Worm (Caenorhabditis elegans): ENCODE measurements around the gene F17E9.4.

Gene F17E9.4

DNA sequence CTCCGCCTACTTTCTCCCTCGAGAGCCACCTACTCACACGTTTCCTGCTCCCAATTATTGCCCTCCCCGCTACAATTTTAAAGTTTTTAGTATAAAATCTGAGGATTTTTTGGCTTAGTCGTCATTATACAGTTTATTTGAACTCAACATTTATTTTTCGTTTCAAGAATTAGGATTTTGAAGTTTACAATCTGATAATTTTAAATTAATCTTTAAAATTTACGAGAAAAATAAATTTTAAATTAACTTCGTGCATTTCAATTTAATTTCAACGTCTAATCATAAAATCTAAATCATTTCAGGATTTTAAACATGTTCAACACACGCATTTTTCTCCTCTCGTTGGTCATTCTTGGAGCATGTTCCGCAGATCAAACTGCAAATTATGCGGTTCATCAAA, 19.3 kb upstream of the F17E9.4 start, which contains the start of gene F35H10.2:
F35H10.2 (plus strand) TSS at position 301 of the 400 bp plus-strand sequence.
- TF ChIP-seq mab-5 (tag; optimal IDR thresholded peaks at IDR 0.05) (no peak), elt-1 (tag; optimal IDR thresholded peaks at IDR 0.05; ENCODE audit: borderline replicate concordance, insufficient read depth) (no peak), unc-39 (tag; optimal IDR thresholded peaks at IDR 0.05) (no peak), pha-4 (tag; optimal IDR thresholded peaks at IDR 0.05) (no peak), lin-13 (tag; optimal IDR thresholded peaks at IDR 0.05) (no peak)

DNA sequence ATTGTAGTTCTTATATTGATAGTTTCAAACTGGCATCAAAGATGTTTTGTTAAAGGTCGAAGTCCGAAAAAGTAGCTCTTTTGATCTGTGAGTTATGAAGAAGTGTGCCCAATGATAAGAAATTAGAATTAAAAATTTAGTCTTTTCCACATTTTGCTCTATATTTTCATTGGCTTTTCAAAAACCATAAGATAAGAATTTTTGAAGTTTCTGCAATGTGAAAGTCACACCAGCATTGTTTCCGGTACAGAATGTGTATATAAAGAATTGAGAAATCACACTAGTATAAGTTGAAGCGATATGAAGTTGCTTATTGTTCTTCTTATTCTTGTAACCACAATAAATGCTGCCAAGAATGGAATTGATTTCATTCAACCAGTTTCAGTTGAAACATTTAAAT, 15.6 kb upstream of the F17E9.4 start, which contains the start of gene lys-10:
lys-10 (plus strand) TSS at position 301 of the 400 bp plus-strand sequence.
- TF ChIP-seq nhr-76 (tag; optimal IDR thresholded peaks at IDR 0.05) (no peak), sptf-1 (tag; optimal IDR thresholded peaks at IDR 0.05) (no peak), nhr-237 (tag; optimal IDR thresholded peaks at IDR 0.05) (no peak), ztf-11 (tag; optimal IDR thresholded peaks at IDR 0.05) (no peak), drap-1 (GFP tag; optimal IDR thresholded peaks at IDR 0.05) (no peak), lsy-2 (tag; optimal IDR thresholded peaks at IDR 0.05) (no peak), hlh-1 (tag; optimal IDR thresholded peaks at IDR 0.05) (no peak), lin-32 (GFP tag; optimal IDR thresholded peaks at IDR 0.05) (no peak), blmp-1 (tag; optimal IDR thresholded peaks at IDR 0.05) (no peak), nhr-12 (tag; optimal IDR thresholded peaks at IDR 0.05) (no peak), lin-13 (tag; optimal IDR thresholded peaks at IDR 0.05) (no peak), bed-3 (GFP tag; optimal IDR thresholded peaks at IDR 0.05) (no peak), unc-120 (tag; optimal IDR thresholded peaks at IDR 0.05; ENCODE audit: poor library complexity, severe bottlenecking) (no peak), ham-2 (GFP tag; optimal IDR thresholded peaks at IDR 0.05) (no peak), pha-4 (tag; optimal IDR thresholded peaks at IDR 0.05) (no peak), ceh-83 (GFP tag; optimal IDR thresholded peaks at IDR 0.05) (no peak), sem-2 (GFP tag; optimal IDR thresholded peaks at IDR 0.05) (no peak), ces-1 (GFP tag; optimal IDR thresholded peaks at IDR 0.05) (no peak), mls-2 (tag; optimal IDR thresholded peaks at IDR 0.05) (no peak), unc-39 (tag; optimal IDR thresholded peaks at IDR 0.05) (no peak)

DNA sequence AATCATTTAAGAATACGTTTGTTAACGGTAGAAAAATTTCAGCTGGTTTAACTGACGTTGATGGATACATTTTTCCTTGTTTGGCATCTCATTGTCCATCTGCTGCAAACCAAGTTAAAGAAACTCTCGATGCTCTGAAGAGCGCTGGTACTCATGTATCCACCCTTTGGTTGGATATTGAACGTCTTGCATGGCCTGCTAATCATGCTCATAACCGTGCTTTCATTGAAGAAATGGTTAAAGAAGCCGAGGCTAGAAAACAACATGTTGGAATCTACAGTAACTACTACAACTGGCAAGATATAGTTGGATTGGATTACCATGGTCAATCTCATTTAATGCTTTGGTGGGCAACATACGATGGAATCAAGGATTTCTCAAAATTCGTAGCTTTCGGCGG, 15.1 kb upstream of the F17E9.4 start:
- TF ChIP-seq ceh-43 (GFP tag; optimal IDR thresholded peaks at IDR 0.05) (no peak), bed-3 (GFP tag; optimal IDR thresholded peaks at IDR 0.05) (no peak), tbx-8 (GFP tag; optimal IDR thresholded peaks at IDR 0.05) (no peak), M03D4.4 (tag; optimal IDR thresholded peaks at IDR 0.05) (no peak), lsy-2 (tag; optimal IDR thresholded peaks at IDR 0.05) (no peak), ztf-11 (tag; optimal IDR thresholded peaks at IDR 0.05) (no peak), snpc-4 (tag; optimal IDR thresholded peaks at IDR 0.05) (no peak), ces-1 (GFP tag; optimal IDR thresholded peaks at IDR 0.05) (no peak), flh-1 (GFP tag; optimal IDR thresholded peaks at IDR 0.05) (no peak), mep-1 (tag; optimal IDR thresholded peaks at IDR 0.05) (no peak), nhr-12 (tag; optimal IDR thresholded peaks at IDR 0.05) (no peak), nhr-76 (tag; optimal IDR thresholded peaks at IDR 0.05) (no peak), mls-2 (tag; optimal IDR thresholded peaks at IDR 0.05) (no peak), ceh-39 (tag; optimal IDR thresholded peaks at IDR 0.05) (no peak), sem-2 (GFP tag; optimal IDR thresholded peaks at IDR 0.05) (no peak), nhr-237 (tag; optimal IDR thresholded peaks at IDR 0.05) (no peak), pha-4 (tag; optimal IDR thresholded peaks at IDR 0.05) (no peak), ham-2 (GFP tag; optimal IDR thresholded peaks at IDR 0.05) (no peak)

DNA sequence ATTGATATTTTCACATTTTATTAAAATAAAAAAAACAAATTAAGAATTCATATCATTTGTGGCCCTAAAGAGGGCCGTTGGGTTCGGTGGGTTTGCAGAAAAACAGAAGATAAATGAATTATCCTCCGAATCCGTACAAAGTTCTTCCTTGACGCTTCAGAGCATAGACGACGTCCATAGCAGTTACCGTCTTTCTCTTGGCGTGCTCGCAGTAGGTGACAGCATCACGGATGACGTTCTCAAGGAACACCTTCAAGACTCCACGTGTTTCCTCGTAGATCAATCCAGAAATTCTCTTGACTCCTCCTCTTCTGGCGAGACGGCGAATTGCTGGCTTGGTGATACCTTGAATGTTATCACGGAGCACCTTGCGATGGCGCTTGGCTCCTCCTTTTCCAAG, 14.6 kb upstream of the F17E9.4 start:
- no peak for TF ChIP-seq nhr-28 (tag; optimal IDR thresholded peaks at IDR 0.05)
- TF ChIP-seq lin-13 (tag; optimal IDR thresholded peaks at IDR 0.05): no peak
- no peak for TF ChIP-seq mep-1 (tag; optimal IDR thresholded peaks at IDR 0.05)
- TF ChIP-seq blmp-1 (tag; optimal IDR thresholded peaks at IDR 0.05): no peak
- no peak for TF ChIP-seq bed-3 (GFP tag; optimal IDR thresholded peaks at IDR 0.05)
- TF ChIP-seq mls-2 (tag; optimal IDR thresholded peaks at IDR 0.05): no peak
- no peak for TF ChIP-seq ceh-39 (tag; optimal IDR thresholded peaks at IDR 0.05)
- TF ChIP-seq sem-2 (GFP tag; optimal IDR thresholded peaks at IDR 0.05): no peak
- no peak for TF ChIP-seq unc-62 (GFP tag; optimal IDR thresholded peaks at IDR 0.05)
- TF ChIP-seq ceh-83 (GFP tag; optimal IDR thresholded peaks at IDR 0.05): no peak
- TF ChIP-seq sptf-1 (tag; optimal IDR thresholded peaks at IDR 0.05): no peak
- TF ChIP-seq cnd-1 (tag; optimal IDR thresholded peaks at IDR 0.05): no peak

DNA sequence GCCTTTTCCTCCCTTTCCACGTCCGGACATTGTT, 14.4 kb upstream of the F17E9.4 start, which contains the start of gene his-31:
his-31 (minus strand) TSS at position 30 of the 34 bp plus-strand sequence.
- TF ChIP-seq sptf-1 (tag; optimal IDR thresholded peaks at IDR 0.05) (no peak), sem-2 (GFP tag; optimal IDR thresholded peaks at IDR 0.05) (no peak), drap-1 (GFP tag; optimal IDR thresholded peaks at IDR 0.05) (no peak), blmp-1 (tag; optimal IDR thresholded peaks at IDR 0.05) (no peak), unc-120 (tag; optimal IDR thresholded peaks at IDR 0.05; ENCODE audit: poor library complexity, severe bottlenecking) (no peak), snpc-4 (tag; optimal IDR thresholded peaks at IDR 0.05) (no peak), zip-8 (tag; optimal IDR thresholded peaks at IDR 0.05) (no peak), nhr-76 (tag; optimal IDR thresholded peaks at IDR 0.05) (no peak), mab-5 (tag; optimal IDR thresholded peaks at IDR 0.05) (no peak)

All from whole organism, mixed stage, embryonic.